Fruit fly (Drosophila melanogaster): ENCODE measurements around the gene CG46306.
A peak's percentile ranks its signal among the peaks of the same experiment; 100 is the strongest.

- TF ChIP-seq h (GFP tag; optimal IDR thresholded peaks at IDR 0.05) (peak; percentile 37), OdsH (GFP tag; optimal IDR thresholded peaks at IDR 0.05) (peak; percentile 21), usp (GFP tag; optimal IDR thresholded peaks at IDR 0.05) (no peak), dsf (GFP tag; optimal IDR thresholded peaks at IDR 0.05; ENCODE audit: borderline replicate concordance) (no peak), CrebA (GFP tag; optimal IDR thresholded peaks at IDR 0.05; ENCODE audit: borderline replicate concordance) (no peak), Hnf4 (GFP tag; optimal IDR thresholded peaks at IDR 0.05) (peak; percentile 2), br (GFP tag; optimal IDR thresholded peaks at IDR 0.05) (peak; percentile 36), brk (GFP tag; optimal IDR thresholded peaks at IDR 0.05) (no peak), lola (GFP tag; optimal IDR thresholded peaks at IDR 0.05) (no peak), rgr (GFP tag; optimal IDR thresholded peaks at IDR 0.05) (peak; percentile 43), Hr83 (GFP tag; optimal IDR thresholded peaks at IDR 0.05; ENCODE audit: poor library complexity, severe bottlenecking) (no peak), jim (GFP tag; optimal IDR thresholded peaks at IDR 0.05) (no peak), Dfd (GFP tag; optimal IDR thresholded peaks at IDR 0.05) (no peak)
These were observed 13.2 kb downstream of the CG46306 start for dm6 chrX:16822080-16822479.
